Fruit fly (Drosophila melanogaster): ENCODE measurements around the gene twin.
A peak's percentile ranks its signal among the peaks of the same experiment; 100 is the strongest.

DNA sequence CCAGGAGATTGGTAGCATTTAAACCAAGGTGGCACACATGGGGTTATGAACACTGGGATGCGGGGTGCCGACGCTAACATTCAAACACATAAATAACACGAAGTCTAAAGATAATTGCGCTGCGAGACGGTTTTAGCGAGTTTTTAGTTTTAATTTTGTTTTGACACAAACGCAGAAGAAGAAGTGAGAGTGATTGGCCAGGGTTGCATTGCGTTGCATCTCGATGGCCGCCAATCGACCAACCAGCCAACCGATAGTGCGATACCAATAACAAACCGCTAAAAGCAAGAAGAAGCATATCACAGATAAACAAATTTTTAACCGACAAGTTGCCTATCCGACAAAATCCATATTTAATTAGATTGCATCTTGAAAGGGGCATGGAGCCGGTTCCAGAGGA is 5.0 kb upstream of the twin start, which contains the start of the genes Spps and CG13609:
- peak; percentile 5 for TF ChIP-seq Sox14 (GFP tag; optimal IDR thresholded peaks at IDR 0.05)
- no peak for TF ChIP-seq net (GFP tag; optimal IDR thresholded peaks at IDR 0.05)
- TF ChIP-seq acj6 (GFP tag; optimal IDR thresholded peaks at IDR 0.05), result no peak
- TF ChIP-seq Eip75B (GFP tag; optimal IDR thresholded peaks at IDR 0.05), result no peak
- TF ChIP-seq CG8119 (GFP tag; IDR thresholded peaks at IDR 0.05), result no peak; the same call in 2 of the 3 replicates
- no peak for TF ChIP-seq fd59A (GFP tag; optimal IDR thresholded peaks at IDR 0.05)
- TF ChIP-seq CG10631 (GFP tag; optimal IDR thresholded peaks at IDR 0.05), result no peak
- no peak for TF ChIP-seq Sox102F (GFP tag; optimal IDR thresholded peaks at IDR 0.05)
- TF ChIP-seq spab (GFP tag; optimal IDR thresholded peaks at IDR 0.05), result no peak
- no peak for TF ChIP-seq Hr38 (GFP tag; optimal IDR thresholded peaks at IDR 0.05)
